Fruit fly (Drosophila melanogaster): ENCODE data around the gene CG34447.

CG34447 gene

DNA sequence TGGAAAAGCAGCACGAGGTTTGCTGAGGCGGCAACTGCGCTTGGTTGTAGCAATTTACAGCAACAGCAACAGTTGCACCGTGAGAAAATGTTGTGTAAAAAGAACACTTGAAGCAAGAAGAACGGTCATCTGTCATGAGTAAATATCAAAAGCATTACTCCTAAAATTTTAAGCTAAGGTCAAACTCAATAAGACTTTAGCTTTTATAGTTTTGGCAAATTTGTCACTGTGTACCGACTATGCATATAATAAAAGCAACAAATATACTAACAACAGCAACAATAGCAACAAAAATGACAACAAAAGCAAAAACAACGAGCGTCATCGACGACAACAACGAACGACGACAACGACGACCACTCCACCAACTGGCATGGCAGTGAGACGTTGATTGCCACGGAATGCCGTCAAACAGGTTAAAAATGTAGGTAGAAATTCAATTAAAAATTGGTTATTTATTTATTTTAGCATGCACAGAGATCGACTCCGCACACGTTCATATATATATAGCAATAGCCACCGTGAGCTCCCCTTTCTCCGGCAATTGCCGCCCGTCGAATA is 13.8 kb upstream of the CG34447 start (continued):
- TF ChIP-seq MESR4 (GFP tag; optimal IDR thresholded peaks at IDR 0.05), result no peak
- TF ChIP-seq D19B (GFP tag; optimal IDR thresholded peaks at IDR 0.05), result no peak
- peak; percentile 83 for TF ChIP-seq jumu (GFP tag; optimal IDR thresholded peaks at IDR 0.05)
- no peak for TF ChIP-seq cad (GFP tag; optimal IDR thresholded peaks at IDR 0.05)
- peak; percentile 72 for TF ChIP-seq CG11723 (GFP tag; optimal IDR thresholded peaks at IDR 0.05)
- no peak for TF ChIP-seq br (optimal IDR thresholded peaks at IDR 0.05)
- peak; percentile 90 for TF ChIP-seq dysf (GFP tag; IDR thresholded peaks at IDR 0.05)
- TF ChIP-seq p53 (GFP tag; optimal IDR thresholded peaks at IDR 0.05), result peak; percentile 63
- TF ChIP-seq CG43689 (GFP tag; IDR thresholded peaks at IDR 0.05), result peak; percentile 54; the same call in 1 of the 2 replicates
- no peak for TF ChIP-seq emc (GFP tag; optimal IDR thresholded peaks at IDR 0.05)
- peak; percentile 48; the same call in 1 of the 2 replicates for TF ChIP-seq CG31224 (GFP tag; IDR thresholded peaks at IDR 0.05)
- peak; percentile 58 for TF ChIP-seq CG18764 (GFP tag; optimal IDR thresholded peaks at IDR 0.05)
- peak; percentile 22; the same call in 1 of the 3 replicates for TF ChIP-seq sr (GFP tag; IDR thresholded peaks at IDR 0.05)
- TF ChIP-seq CG6854 (GFP tag; optimal IDR thresholded peaks at IDR 0.05), result peak; percentile 34
- peak; percentile 21; the same call in 1 of the 2 replicates for TF ChIP-seq wdn (GFP tag; IDR thresholded peaks at IDR 0.05)
- peak; percentile 73 for TF ChIP-seq odd (GFP tag; optimal IDR thresholded peaks at IDR 0.05)
- TF ChIP-seq rib (GFP tag; IDR thresholded peaks at IDR 0.05), result peak; percentile 53; the same call in 1 of the 2 replicates
- TF ChIP-seq CG6813 (GFP tag; optimal IDR thresholded peaks at IDR 0.05), result peak; percentile 49
- TF ChIP-seq sim (GFP tag; IDR thresholded peaks at IDR 0.05), result peak; percentile 76
- peak; percentile 67 for TF ChIP-seq kay (GFP tag; optimal IDR thresholded peaks at IDR 0.05)
- TF ChIP-seq CG32767 (GFP tag; IDR thresholded peaks at IDR 0.05), result peak; percentile 82
- peak; percentile 75 for TF ChIP-seq NC2β (GFP tag; optimal IDR thresholded peaks at IDR 0.05)
- TF ChIP-seq CG7928 (GFP tag; optimal IDR thresholded peaks at IDR 0.05), result no peak
- TF ChIP-seq CG14667 (GFP tag; IDR thresholded peaks at IDR 0.05), result peak; percentile 46
- TF ChIP-seq corto (GFP tag; optimal IDR thresholded peaks at IDR 0.05), result no peak
- no peak for TF ChIP-seq CG6765 (GFP tag; optimal IDR thresholded peaks at IDR 0.05)
- peak; percentile 79 for TF ChIP-seq CG1602 (GFP tag; optimal IDR thresholded peaks at IDR 0.05)
- TF ChIP-seq CG17328 (GFP tag; IDR thresholded peaks at IDR 0.05), result peak; percentile 92
- TF ChIP-seq fd102C (GFP tag; optimal IDR thresholded peaks at IDR 0.05), result no peak
- TF ChIP-seq Optix (GFP tag; IDR thresholded peaks at IDR 0.05), result peak; percentile 85; the same call in 2 of the 3 replicates
- no peak for TF ChIP-seq ac (GFP tag; optimal IDR thresholded peaks at IDR 0.05)
- peak; percentile 63 for TF ChIP-seq wek (GFP tag; optimal IDR thresholded peaks at IDR 0.05)
- TF ChIP-seq ttk (GFP tag; IDR thresholded peaks at IDR 0.05), result peak; percentile 89
- TF ChIP-seq Hr51 (GFP tag; optimal IDR thresholded peaks at IDR 0.05), result peak; percentile 48 to 89
- TF ChIP-seq grn (GFP tag; optimal IDR thresholded peaks at IDR 0.05), result peak; percentile 10
- peak in 1 of 2 experiments; percentile 96 for TF ChIP-seq eve (GFP tag; optimal IDR thresholded peaks at IDR 0.05)
- TF ChIP-seq Myb (GFP tag; optimal IDR thresholded peaks at IDR 0.05), result peak; percentile 39
- peak; percentile 89 for TF ChIP-seq CG1529 (GFP tag; optimal IDR thresholded peaks at IDR 0.05)
- no peak for TF ChIP-seq bbx (GFP tag; IDR thresholded peaks at IDR 0.05; ENCODE audit: partially characterized antibody)
- TF ChIP-seq CG10209 (GFP tag; optimal IDR thresholded peaks at IDR 0.05), result peak; percentile 80
- no peak for TF ChIP-seq ftz-f1 (GFP tag; optimal IDR thresholded peaks at IDR 0.05)
- TF ChIP-seq CG9817 (tag; optimal IDR thresholded peaks at IDR 0.05), result peak; percentile 82
- peak; percentile 83 for TF ChIP-seq CG8924 (tag; optimal IDR thresholded peaks at IDR 0.05)
- TF ChIP-seq CG12071 (GFP tag; optimal IDR thresholded peaks at IDR 0.05), result peak; percentile 69
- peak; percentile 83 for TF ChIP-seq Sox100B (GFP tag; optimal IDR thresholded peaks at IDR 0.05)
- peak; percentile 34 for TF ChIP-seq CG8359 (GFP tag; optimal IDR thresholded peaks at IDR 0.05; ENCODE audit: borderline replicate concordance)
- peak; percentile 1 for TF ChIP-seq fu2 (GFP tag; optimal IDR thresholded peaks at IDR 0.05)
- peak; percentile 62; the same call in 1 of the 2 replicates for TF ChIP-seq CG4730 (GFP tag; IDR thresholded peaks at IDR 0.05)
- TF ChIP-seq HLH4C (GFP tag; IDR thresholded peaks at IDR 0.05; ENCODE audit: partially characterized antibody), result no peak
- TF ChIP-seq hth (optimal IDR thresholded peaks at IDR 0.05), result no peak
- peak; percentile 86 for TF ChIP-seq Abd-B (GFP tag; optimal IDR thresholded peaks at IDR 0.05)

Data from whole organism, embryonic.